Worm (Caenorhabditis elegans): ENCODE data around the gene mxl-2.

- TF ChIP-seq W03F9.2 (tag; optimal IDR thresholded peaks at IDR 0.05) (no peak), him-1 (tag; optimal IDR thresholded peaks at IDR 0.05) (no peak)
These were observed 526 bp upstream of the mxl-2 start, which contains the start of gene ubc-20 for ce11 chrIII:188426-188888.
